Fruit fly (Drosophila melanogaster): ENCODE data around the gene superdeath.

- TF ChIP-seq psq (optimal IDR thresholded peaks at IDR 0.05) (no peak), Dll (optimal IDR thresholded peaks at IDR 0.05) (no peak), EcR (GFP tag; optimal IDR thresholded peaks at IDR 0.05) (no peak), CG8478 (optimal IDR thresholded peaks at IDR 0.05) (no peak), usp (GFP tag; optimal IDR thresholded peaks at IDR 0.05) (no peak)
Observed at dm6 chr3R:29122817-29123611, 15.4 kb upstream of the superdeath start, which contains the start of the genes yem and Ctl2.

Measured in whole organism.